Worm (Caenorhabditis elegans) whole organism, L3 larva: ENCODE data around the gene F38A1.8.

ENCODE experiments used
- ama-1 ChIP-seq: fragments of 150-350 bp; optimal IDR thresholded peaks from 2 replicates; lab custom pipeline; 2018
- ceh-16 ChIP-seq: sonication (generic microtip); optimal IDR thresholded peaks from 2 replicates; lab custom pipeline; 2017; ENCODE audit warnings: missing biosample characterization, missing genetic modification characterization
- elt-2 ChIP-seq: sonication (generic microtip); optimal IDR thresholded peaks from 2 replicates; lab custom pipeline; 2016; ENCODE audit warnings: missing genetic modification reagents, mild to moderate bottlenecking, missing genetic modification characterization, missing compliant biosample characterization
- elt-3 ChIP-seq, 3 experiments: fragments of 150-350 bp in 1 of 3; sonication (generic microtip) in 2 of 3; optimal IDR thresholded peaks; 2 replicates in 2 of 3; 4 replicates in 1 of 3; lab custom pipeline; 2014 to 2017; ENCODE audit warnings: missing biosample characterization in 3 of 3, missing genetic modification characterization in 3 of 3
- hmg-11 ChIP-seq: sonication (generic microtip); optimal IDR thresholded peaks from 2 replicates; lab custom pipeline; 2016; ENCODE audit warnings: missing genetic modification characterization, missing compliant biosample characterization
- lin-15B ChIP-seq: fragments of 150-350 bp; optimal IDR thresholded peaks from 2 replicates; lab custom pipeline; 2014; ENCODE audit warnings: missing biosample characterization, missing genetic modification characterization
- nhr-11 ChIP-seq: fragments of 150-350 bp; optimal IDR thresholded peaks from 2 replicates; lab custom pipeline; 2014; ENCODE audit warnings: missing biosample characterization, missing genetic modification characterization
- nhr-237 ChIP-seq: fragments of 150-350 bp; optimal IDR thresholded peaks from 2 replicates; lab custom pipeline; 2014; ENCODE audit warnings: missing biosample characterization, missing genetic modification characterization
- pqm-1 ChIP-seq: fragments of 150-350 bp; optimal IDR thresholded peaks from 2 replicates; lab custom pipeline; 2017; ENCODE audit warnings: missing biosample characterization, missing genetic modification characterization, inconsistent platforms
- skn-1 ChIP-seq: fragments of 150-350 bp; optimal IDR thresholded peaks from 2 replicates; lab custom pipeline; 2014; ENCODE audit warnings: missing biosample characterization, missing genetic modification characterization
- unc-62 ChIP-seq: fragments of 150-350 bp; sonication (generic microtip); optimal IDR thresholded peaks from 4 replicates; lab custom pipeline; 2014; ENCODE audit warnings: missing biosample characterization, missing genetic modification reagents, missing genetic modification characterization
- ztf-11 ChIP-seq: fragments of 150-350 bp; optimal IDR thresholded peaks from 2 replicates; lab custom pipeline; 2014; ENCODE audit warnings: missing biosample characterization, missing genetic modification characterization
- ztf-4 ChIP-seq: fragments of 150-350 bp; optimal IDR thresholded peaks from 2 replicates; lab custom pipeline; 2014; ENCODE audit warnings: missing biosample characterization, missing genetic modification characterization

DNA sequence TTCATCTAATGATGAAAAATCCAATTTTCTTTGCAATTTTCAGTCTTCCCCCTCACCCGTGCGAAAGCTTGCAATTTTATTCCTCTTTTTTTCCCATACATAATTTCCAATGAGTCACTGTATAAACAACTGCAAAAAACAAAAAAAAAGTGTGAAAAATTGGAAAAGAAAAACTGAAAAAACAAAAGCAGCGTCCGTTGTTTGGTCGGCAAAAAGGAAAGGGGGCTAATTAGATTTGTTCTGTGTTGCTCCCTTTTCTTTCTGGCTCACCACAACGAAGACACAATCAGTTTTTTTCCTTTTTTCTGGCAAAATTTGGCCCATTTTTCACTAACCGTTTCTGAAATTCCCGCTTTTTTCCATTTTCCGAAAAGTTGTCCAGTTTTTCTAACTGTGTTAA, 27.3 kb downstream of the F38A1.8 start:
- TF ChIP-seq unc-62 (GFP tag; lab: Kevin White, UChicago) (no peak), ceh-16 (no peak), ztf-4 (tag; lab: Kevin White, UChicago) (no peak), hmg-11 (tag; lab: Kevin White, UChicago) (no peak), elt-2 (no peak), skn-1 (tag; lab: Kevin White, UChicago) (no peak), nhr-237 (no peak), lin-15B (tag; lab: Kevin White, UChicago) (no peak), nhr-11 (tag; lab: Kevin White, UChicago) (no peak), elt-3 (tag; optimal IDR thresholded peaks at IDR 0.05; lab: Kevin White, UChicago) (no peak), ama-1 (no peak), ztf-11 (tag; lab: Kevin White, UChicago) (no peak), pqm-1 (tag; lab: Kevin White, UChicago) (no peak)
